Fruit fly (Drosophila melanogaster) whole organism, embryonic: ENCODE data around the gene Eig71Ed.

ENCODE experiments used
- Atf6 ChIP-seq: fragments of 200-800 bp; sonication (Bioruptor generic); IDR thresholded peaks from 2 replicates; pipeline ENCODE4 v1.3.6; 2022; ENCODE audit warnings: missing biosample characterization, missing genetic modification characterization
- C15 ChIP-seq: fragments of 200-800 bp; sonication (Bioruptor generic); IDR thresholded peaks from 3 replicates; pipeline ENCODE4 v1.3.6; 2022; ENCODE audit warnings: missing biosample characterization, missing genetic modification characterization
- CG10321 ChIP-seq: fragments of 200-800 bp; sonication (Bioruptor generic); IDR thresholded peaks from 2 replicates; pipeline ENCODE4 v1.3.6; 2022; ENCODE audit warnings: missing biosample characterization, missing genetic modification characterization
- CG10959 ChIP-seq: fragments of 200-800 bp; sonication (Bioruptor generic); IDR thresholded peaks from 2 replicates; pipeline ENCODE4 v1.3.6; 2022; ENCODE audit warnings: missing biosample characterization, missing genetic modification characterization
- CG11247 ChIP-seq: fragments of 200-800 bp; sonication (Bioruptor generic); IDR thresholded peaks from 2 replicates; pipeline ENCODE4 v1.3.6; 2022; ENCODE audit warnings: missing biosample characterization, missing genetic modification characterization
- CG12071 ChIP-seq: fragments of 200-800 bp; sonication (Bioruptor generic); optimal IDR thresholded peaks from 3 replicates; lab custom pipeline; 2018; ENCODE audit warnings: missing biosample characterization, mild to moderate bottlenecking, missing genetic modification characterization
- CG12299 ChIP-seq: fragments of 200-800 bp; sonication (Bioruptor generic); optimal IDR thresholded peaks from 2 replicates; lab custom pipeline; 2018; ENCODE audit warnings: missing biosample characterization, mild to moderate bottlenecking, missing genetic modification characterization
- CG13296 ChIP-seq: fragments of 200-800 bp; sonication (Bioruptor generic); optimal IDR thresholded peaks from 3 replicates; lab custom pipeline; 2018; ENCODE audit warnings: missing biosample characterization, mild to moderate bottlenecking, missing genetic modification characterization
- CG18262 ChIP-seq: fragments of 200-800 bp; optimal IDR thresholded peaks from 3 replicates; lab custom pipeline; 2019; ENCODE audit warnings: missing biosample characterization, mild to moderate bottlenecking, missing genetic modification characterization, moderate library complexity
- CG32767 ChIP-seq: fragments of 200-800 bp; sonication (Bioruptor generic); IDR thresholded peaks from 2 replicates; pipeline ENCODE4 v1.3.6; 2022; ENCODE audit warnings: missing biosample characterization, missing genetic modification characterization
- CG3726 ChIP-seq: fragments of 200-800 bp; sonication (Bioruptor generic); IDR thresholded peaks from 3 replicates; pipeline ENCODE4, ENCODE4 v1.3.6; 2022; ENCODE audit warnings: missing biosample characterization, missing genetic modification characterization
- CG4617 ChIP-seq: fragments of 200-800 bp; sonication (Bioruptor generic); optimal IDR thresholded peaks from 3 replicates; lab custom pipeline; 2016; ENCODE audit warnings: missing biosample characterization, missing genetic modification characterization, borderline replicate concordance
- CG5245 ChIP-seq: fragments of 200-800 bp; sonication (Bioruptor generic); optimal IDR thresholded peaks from 3 replicates; lab custom pipeline; 2016; ENCODE audit warnings: missing biosample characterization, missing genetic modification characterization
- CG6654 ChIP-seq: fragments of 200-800 bp; sonication (Bioruptor generic); optimal IDR thresholded peaks from 2 replicates; lab custom pipeline; 2017; ENCODE audit warnings: missing biosample characterization, mild to moderate bottlenecking, missing genetic modification characterization
- CG6689 ChIP-seq: fragments of 200-800 bp; sonication (Bioruptor generic); IDR thresholded peaks from 2 replicates; pipeline ENCODE4 v1.3.6; 2022; ENCODE audit warnings: missing biosample characterization, missing genetic modification characterization
- CG6813 ChIP-seq: fragments of 200-800 bp; sonication (Bioruptor generic); optimal IDR thresholded peaks from 2 replicates; lab custom pipeline; 2017; ENCODE audit warnings: missing biosample characterization, missing genetic modification characterization, mild to moderate bottlenecking, moderate library complexity, missing genetic modification reagents
- CG9727 ChIP-seq: fragments of 200-800 bp; sonication (Bioruptor generic); optimal IDR thresholded peaks from 3 replicates; lab custom pipeline; 2017; ENCODE audit warnings: missing biosample characterization, mild to moderate bottlenecking, missing genetic modification characterization
- Chrac-16 ChIP-seq: fragments of 200-800 bp; sonication (Bioruptor generic); optimal IDR thresholded peaks from 3 replicates; lab custom pipeline; 2016; ENCODE audit warnings: missing biosample characterization, missing genetic modification characterization
- Dfd ChIP-seq, 2 experiments: fragments of >200 bp; optimal IDR thresholded peaks; 2 replicates each; lab custom pipeline; 2017; ENCODE audit warnings: missing biosample characterization in 2 of 2, missing genetic modification characterization in 2 of 2
- GATAe ChIP-seq: fragments of 200-800 bp; sonication (Bioruptor generic); conservative IDR thresholded peaks from 2 replicates; pipeline ENCODE4 v1.3.6; 2022; ENCODE audit warnings: missing biosample characterization, missing genetic modification characterization
- HHEX ChIP-seq: fragments of 200-800 bp; sonication (Bioruptor generic); optimal IDR thresholded peaks from 3 replicates; lab custom pipeline; 2017; ENCODE audit warnings: missing biosample characterization, mild to moderate bottlenecking, missing genetic modification characterization, missing genetic modification reagents
- Hand ChIP-seq: fragments of 200-800 bp; sonication (Bioruptor generic); optimal IDR thresholded peaks from 2 replicates; lab custom pipeline; 2017; ENCODE audit warnings: mild to moderate bottlenecking, missing biosample characterization, missing genetic modification reagents, missing genetic modification characterization
- Hr39 ChIP-seq: fragments of >200 bp; optimal IDR thresholded peaks from 2 replicates; lab custom pipeline; 2017
- Lhr ChIP-seq: fragments of 200-800 bp; sonication (Bioruptor generic); optimal IDR thresholded peaks from 3 replicates; lab custom pipeline; 2017; ENCODE audit warnings: mild to moderate bottlenecking, missing biosample characterization, missing genetic modification reagents, missing genetic modification characterization
- Myb ChIP-seq: fragments of 200-800 bp; sonication (Bioruptor generic); optimal IDR thresholded peaks from 2 replicates; lab custom pipeline; 2016; ENCODE audit warnings: missing biosample characterization, missing genetic modification characterization
- Sry-δ ChIP-seq: fragments of 200-800 bp; sonication (Bioruptor generic); optimal IDR thresholded peaks from 2 replicates; lab custom pipeline; 2016; ENCODE audit warnings: missing biosample characterization, missing genetic modification characterization
- Taf1 ChIP-seq: fragments of 200-800 bp; sonication (Bioruptor generic); IDR thresholded peaks from 2 replicates; pipeline ENCODE4 v1.3.6; 2022; ENCODE audit warnings: missing biosample characterization, missing genetic modification characterization
- al ChIP-seq: fragments of 200-800 bp; sonication (Bioruptor generic); IDR thresholded peaks from 2 replicates; pipeline ENCODE4 v1.3.6; 2022; ENCODE audit warnings: missing biosample characterization, missing genetic modification characterization
- croc ChIP-seq: fragments of 200-800 bp; sonication (Bioruptor generic); conservative IDR thresholded peaks from 3 replicates; pipeline ENCODE4 v1.3.6; 2022; ENCODE audit warnings: missing biosample characterization, missing genetic modification characterization
- crol ChIP-seq: fragments of 200-800 bp; sonication (Bioruptor generic); IDR thresholded peaks from 2 replicates; pipeline ENCODE4 v1.3.6; 2022; ENCODE audit warnings: missing biosample characterization, missing genetic modification characterization
- cwo ChIP-seq: fragments of 200-800 bp; sonication (Bioruptor generic); optimal IDR thresholded peaks from 3 replicates; lab custom pipeline; 2017; ENCODE audit warnings: missing biosample characterization, missing genetic modification characterization, mild to moderate bottlenecking, moderate library complexity, missing genetic modification reagents
- ftz-f1 ChIP-seq: fragments of 200-800 bp; sonication (Bioruptor generic); optimal IDR thresholded peaks from 2 replicates; lab custom pipeline; 2016; ENCODE audit warnings: missing biosample characterization, missing genetic modification characterization
- gsb ChIP-seq: fragments of 200-800 bp; sonication (Bioruptor generic); IDR thresholded peaks from 2 replicates; pipeline ENCODE4 v1.3.6; 2022; ENCODE audit warnings: missing biosample characterization, missing genetic modification characterization
- her ChIP-seq: fragments of 200-800 bp; sonication (Bioruptor generic); optimal IDR thresholded peaks from 2 replicates; lab custom pipeline; 2016; ENCODE audit warnings: missing biosample characterization, missing genetic modification characterization
- ind ChIP-seq: fragments of 200-800 bp; sonication (Bioruptor generic); optimal IDR thresholded peaks from 3 replicates; lab custom pipeline; 2016; ENCODE audit warnings: missing biosample characterization, missing genetic modification characterization
- ken ChIP-seq: fragments of 200-800 bp; sonication (Bioruptor generic); IDR thresholded peaks from 3 replicates; pipeline ENCODE4 v1.3.6; 2022; ENCODE audit warnings: missing biosample characterization, missing genetic modification characterization
- klu ChIP-seq: fragments of 200-800 bp; sonication (Bioruptor generic); IDR thresholded peaks from 2 replicates; pipeline ENCODE4 v1.3.6; 2022; ENCODE audit warnings: missing biosample characterization, missing genetic modification characterization
- mld ChIP-seq: fragments of 200-800 bp; sonication (Bioruptor generic); IDR thresholded peaks from 3 replicates; pipeline ENCODE4 v1.3.6; 2022; ENCODE audit warnings: missing biosample characterization, missing genetic modification characterization; ENCODE audit not compliant: partially characterized antibody
- nom ChIP-seq: fragments of 200-800 bp; sonication (Bioruptor generic); optimal IDR thresholded peaks from 2 replicates; lab custom pipeline; 2017; ENCODE audit warnings: missing biosample characterization, missing genetic modification characterization, mild to moderate bottlenecking, moderate library complexity, missing genetic modification reagents
- phol ChIP-seq: fragments of 200-800 bp; sonication (Bioruptor generic); optimal IDR thresholded peaks from 3 replicates; lab custom pipeline; 2018; ENCODE audit warnings: missing biosample characterization, mild to moderate bottlenecking, missing genetic modification characterization, moderate library complexity
- repo ChIP-seq: fragments of 200-800 bp; sonication (Bioruptor generic); optimal IDR thresholded peaks from 2 replicates; lab custom pipeline; 2016; ENCODE audit warnings: missing biosample characterization, missing genetic modification characterization
- salm ChIP-seq: fragments of 200-800 bp; sonication (Bioruptor generic); optimal IDR thresholded peaks from 2 replicates; lab custom pipeline; 2018; ENCODE audit warnings: missing biosample characterization, mild to moderate bottlenecking, missing genetic modification characterization
- sna ChIP-seq: fragments of 200-800 bp; sonication (Bioruptor generic); IDR thresholded peaks from 2 replicates; pipeline ENCODE4 v1.3.6; 2022; ENCODE audit warnings: missing biosample characterization, missing genetic modification characterization; ENCODE audit not compliant: partially characterized antibody
- stc ChIP-seq: fragments of 200-800 bp; sonication (Bioruptor generic); IDR thresholded peaks from 2 replicates; pipeline ENCODE4 v1.3.6; 2022; ENCODE audit warnings: missing biosample characterization, missing genetic modification characterization
- tin ChIP-seq: fragments of 200-800 bp; sonication (Bioruptor generic); optimal IDR thresholded peaks from 3 replicates; lab custom pipeline; 2016; ENCODE audit warnings: missing biosample characterization, missing genetic modification characterization
- tna ChIP-seq: fragments of 200-800 bp; sonication (Bioruptor generic); IDR thresholded peaks from 2 replicates; pipeline ENCODE4 v1.3.6; 2022; ENCODE audit warnings: missing biosample characterization, missing genetic modification characterization; ENCODE audit not compliant: partially characterized antibody
- twi ChIP-seq: fragments of 200-800 bp; optimal IDR thresholded peaks from 2 replicates; lab custom pipeline; 2019; ENCODE audit warnings: missing biosample characterization, mild to moderate bottlenecking, missing genetic modification characterization, moderate library complexity
- wdn ChIP-seq: fragments of 200-800 bp; sonication (Bioruptor generic); IDR thresholded peaks from 2 replicates; pipeline ENCODE4 v1.3.6; 2022; ENCODE audit warnings: missing biosample characterization, missing genetic modification characterization
- wek ChIP-seq: fragments of 200-800 bp; sonication (Bioruptor generic); optimal IDR thresholded peaks from 3 replicates; lab custom pipeline; 2018; ENCODE audit warnings: missing biosample characterization, mild to moderate bottlenecking, missing genetic modification characterization, moderate library complexity
- zen ChIP-seq: fragments of 200-800 bp; sonication (Bioruptor generic); optimal IDR thresholded peaks from 3 replicates; lab custom pipeline; 2018; ENCODE audit warnings: missing biosample characterization, mild to moderate bottlenecking, missing genetic modification characterization, moderate library complexity

The Eig71Ed gene

dm6 chr3L:15672800-15673199 lies 20.5 kb downstream of the Eig71Ed start (continued):
- TF ChIP-seq CG12071 (GFP tag; lab: Kevin White, UChicago), result no peak
- TF ChIP-seq zen (tag; lab: Kevin White, UChicago), result peak; percentile 46
- TF ChIP-seq, all 482 proteins: peak for 88

- no peak for TF ChIP-seq ken (GFP tag; lab: Robert Waterston, UW)
- peak; percentile 43 for TF ChIP-seq CG5245 (GFP tag; lab: Kevin White, UChicago)
- TF ChIP-seq Atf6, result no peak
- no peak for TF ChIP-seq cwo (GFP tag; lab: Kevin White, UChicago)
- TF ChIP-seq HHEX (GFP tag; lab: Kevin White, UChicago), result peak; percentile 12
- TF ChIP-seq CG6689 (GFP tag; lab: Robert Waterston, UW), result peak; percentile 73
- no peak for TF ChIP-seq Hr39
- TF ChIP-seq CG32767, result no peak
- TF ChIP-seq wdn, result no peak
- no peak for TF ChIP-seq tna (GFP tag; lab: Robert Waterston, UW)
- peak; percentile 64 for TF ChIP-seq crol (GFP tag; lab: Robert Waterston, UW)
- TF ChIP-seq CG9727, result peak; percentile 90
- TF ChIP-seq ftz-f1 (GFP tag; lab: Kevin White, UChicago), result no peak
- no peak for TF ChIP-seq her (GFP tag; lab: Kevin White, UChicago)
- no peak for TF ChIP-seq klu (GFP tag; lab: Robert Waterston, UW)
- TF ChIP-seq wek (GFP tag; lab: Kevin White, UChicago), result no peak
- peak; percentile 78 for TF ChIP-seq tin
- TF ChIP-seq ind (GFP tag; lab: Kevin White, UChicago), result peak; percentile 49
- peak; percentile 91 for TF ChIP-seq twi
- peak; percentile 49 for TF ChIP-seq CG6813 (GFP tag; lab: Kevin White, UChicago)
- TF ChIP-seq CG10321 (GFP tag; lab: Robert Waterston, UW), result no peak
- TF ChIP-seq Myb (GFP tag; lab: Kevin White, UChicago), result no peak
- TF ChIP-seq C15, result no peak
- no peak for TF ChIP-seq GATAe
- TF ChIP-seq Lhr (GFP tag; lab: Kevin White, UChicago), result peak; percentile 45
- no peak for TF ChIP-seq sna (GFP tag; lab: Robert Waterston, UW)
- no peak for TF ChIP-seq Dfd (GFP tag; optimal IDR thresholded peaks at IDR 0.05; lab: Kevin White, UChicago)
- TF ChIP-seq gsb (GFP tag; lab: Robert Waterston, UW), result no peak
- peak; percentile 46 for TF ChIP-seq CG6654 (GFP tag; lab: Kevin White, UChicago)
- no peak for TF ChIP-seq al (GFP tag; lab: Robert Waterston, UW)
- TF ChIP-seq stc (GFP tag; lab: Robert Waterston, UW), result no peak
- peak; percentile 72 for TF ChIP-seq croc (GFP tag; lab: Robert Waterston, UW)
- TF ChIP-seq nom (GFP tag; lab: Kevin White, UChicago), result no peak
- peak; percentile 31 for TF ChIP-seq salm (tag; lab: Kevin White, UChicago)
- no peak for TF ChIP-seq CG11247
- TF ChIP-seq Taf1, result no peak
- TF ChIP-seq CG13296 (GFP tag; lab: Kevin White, UChicago), result no peak
- TF ChIP-seq Sry-δ, result peak; percentile 21
- TF ChIP-seq CG3726 (GFP tag; lab: Robert Waterston, UW), result no peak
- peak; percentile 74 for TF ChIP-seq Chrac-16
- TF ChIP-seq mld, result no peak
- TF ChIP-seq CG4617 (GFP tag; lab: Kevin White, UChicago), result peak; percentile 28
- peak; percentile 85 for TF ChIP-seq CG10959
- TF ChIP-seq CG12299 (tag; lab: Kevin White, UChicago), result no peak
- TF ChIP-seq phol (tag; lab: Kevin White, UChicago), result peak; percentile 90
- peak; percentile 91 for TF ChIP-seq CG18262 (tag; lab: Kevin White, UChicago)
- TF ChIP-seq repo, result peak; percentile 26
- no peak for TF ChIP-seq Hand (GFP tag; lab: Kevin White, UChicago)
Measured at dm6 chr3L:15675111-15675510, 22.8 kb downstream of the Eig71Ed start.
